Fruit fly (Drosophila melanogaster) S2 (cell line): ENCODE measurements around the gene CG6686.

Experiments used
- CG8478 ChIP-seq: fragments of >200 bp; optimal IDR thresholded peaks from 2 replicates; lab custom pipeline; 2018
- CTCF ChIP-seq, 2 experiments: fragments of >200 bp; optimal IDR thresholded peaks; 2 replicates each; lab custom pipeline; 2018

Gene CG6686

dm6 chr2L:12011682-12012655 lies 24.1 kb upstream of the CG6686 start:
- peak in 1 of 2 experiments; percentile 46 for TF ChIP-seq CTCF (optimal IDR thresholded peaks at IDR 0.05; lab: Kevin White, UChicago)
- TF ChIP-seq CG8478 (lab: Kevin White, UChicago) = no peak

dm6 chr2L:12010877-12011666 lies 23.2 kb upstream of the CG6686 start:
- peak in 1 of 2 experiments; percentile 28 for TF ChIP-seq CTCF (optimal IDR thresholded peaks at IDR 0.05; lab: Kevin White, UChicago)
- peak; percentile 73 for TF ChIP-seq CG8478 (lab: Kevin White, UChicago)

dm6 chr2L:12010100-12010876 lies 22.4 kb upstream of the CG6686 start:
- TF ChIP-seq CG8478 (lab: Kevin White, UChicago) (no peak), CTCF (optimal IDR thresholded peaks at IDR 0.05; lab: Kevin White, UChicago) (peak; percentile 12 to 31)

dm6 chr2L:12007853-12008252 lies 20.0 kb upstream of the CG6686 start, which contains the start of gene Rh5:
Rh5 (plus strand) TSS chr2L:12008153.
- TF ChIP-seq CG8478 (lab: Kevin White, UChicago) = no peak
- TF ChIP-seq CTCF (optimal IDR thresholded peaks at IDR 0.05; lab: Kevin White, UChicago) = no peak

dm6 chr2L:12007331-12007791 lies 19.5 kb upstream of the CG6686 start:
- TF ChIP-seq CG8478 (lab: Kevin White, UChicago) (no peak), CTCF (optimal IDR thresholded peaks at IDR 0.05; lab: Kevin White, UChicago) (peak; percentile 41 to 45)

- TF ChIP-seq CG8478 (lab: Kevin White, UChicago) (no peak), CTCF (optimal IDR thresholded peaks at IDR 0.05; lab: Kevin White, UChicago) (peak in 1 of 2 experiments; percentile 12)
Observed at dm6 chr2L:12006397-12007330, 18.8 kb upstream of the CG6686 start.

dm6 chr2L:12005436-12006396 lies 17.9 kb upstream of the CG6686 start:
- no peak for TF ChIP-seq CG8478 (lab: Kevin White, UChicago)
- TF ChIP-seq CTCF (optimal IDR thresholded peaks at IDR 0.05; lab: Kevin White, UChicago) = no peak

- no peak for TF ChIP-seq CG8478 (lab: Kevin White, UChicago)
- no peak for TF ChIP-seq CTCF (optimal IDR thresholded peaks at IDR 0.05; lab: Kevin White, UChicago)
Observed at dm6 chr2L:12004211-12004979, 16.6 kb upstream of the CG6686 start.

- TF ChIP-seq CG8478 (lab: Kevin White, UChicago) (no peak), CTCF (optimal IDR thresholded peaks at IDR 0.05; lab: Kevin White, UChicago) (peak; percentile 88 to 97)
Observed at dm6 chr2L:12003792-12004210, 16.0 kb upstream of the CG6686 start.

dm6 chr2L:12002922-12003791 lies 15.3 kb upstream of the CG6686 start:
- TF ChIP-seq CG8478 (lab: Kevin White, UChicago) (no peak), CTCF (optimal IDR thresholded peaks at IDR 0.05; lab: Kevin White, UChicago) (no peak)
